Worm (Caenorhabditis elegans): ENCODE measurements around the gene nlp-30.

Gene nlp-30

ce11 chrV:3981680-3982079 lies at the start of gene nlp-30:
Gene nlp-30, plus strand, starts transcription at chrV:3981980.
- TF ChIP-seq unc-62 (GFP tag; optimal IDR thresholded peaks at IDR 0.05): no peak

ce11 chrV:3935892-3936478 lies 45.8 kb upstream of the nlp-30 start, which contains the start of gene cyp-35A5:
Gene cyp-35A5, plus strand, starts transcription at chrV:3936326.
- no peak for TF ChIP-seq unc-62 (GFP tag; optimal IDR thresholded peaks at IDR 0.05)

- no peak for TF ChIP-seq unc-62 (GFP tag; optimal IDR thresholded peaks at IDR 0.05)
Measured at ce11 chrV:3938789-3939188, 43.0 kb upstream of the nlp-30 start, which contains the start of gene cyp-35B1. Gene cyp-35B1, plus strand, starts transcription at chrV:3939032.

ce11 chrV:3941860-3942259 lies 39.9 kb upstream of the nlp-30 start, which contains the start of gene cyp-35B2:
Gene cyp-35B2, plus strand, starts transcription at chrV:3942160.
- TF ChIP-seq unc-62 (GFP tag; optimal IDR thresholded peaks at IDR 0.05): no peak

- no peak for TF ChIP-seq unc-62 (GFP tag; optimal IDR thresholded peaks at IDR 0.05)
Measured at ce11 chrV:3943364-3943763, 38.4 kb upstream of the nlp-30 start.

- TF ChIP-seq unc-62 (GFP tag; optimal IDR thresholded peaks at IDR 0.05): no peak
Measured at ce11 chrV:3945053-3945452, 36.7 kb upstream of the nlp-30 start, which contains the start of gene cyp-35B3. Gene cyp-35B3, plus strand, starts transcription at chrV:3945353.

- TF ChIP-seq unc-62 (GFP tag; optimal IDR thresholded peaks at IDR 0.05): no peak
Measured at ce11 chrV:3949723-3950122, 32.1 kb upstream of the nlp-30 start, which contains the start of gene dach-1. Gene dach-1, plus strand, starts transcription at chrV:3950023.

ce11 chrV:3953739-3954138 lies 28.0 kb upstream of the nlp-30 start, which contains the start of gene str-247:
Gene str-247, plus strand, starts transcription at chrV:3954039.
- no peak for TF ChIP-seq unc-62 (GFP tag; optimal IDR thresholded peaks at IDR 0.05)

ce11 chrV:3957608-3958007 lies 24.2 kb upstream of the nlp-30 start, which contains the start of gene cyp-34A5:
Gene cyp-34A5, minus strand, starts transcription at chrV:3957708.
- TF ChIP-seq unc-62 (GFP tag; optimal IDR thresholded peaks at IDR 0.05): no peak

- TF ChIP-seq unc-62 (GFP tag; optimal IDR thresholded peaks at IDR 0.05): no peak
Measured at ce11 chrV:3961235-3961634, 20.5 kb upstream of the nlp-30 start, which contains the start of gene cyp-34A6. Gene cyp-34A6, minus strand, starts transcription at chrV:3961335.

ce11 chrV:3963715-3964114 lies 18.1 kb upstream of the nlp-30 start, which contains the start of gene cyp-34A7:
Gene cyp-34A7, minus strand, starts transcription at chrV:3963815.
- TF ChIP-seq unc-62 (GFP tag; optimal IDR thresholded peaks at IDR 0.05): no peak

ce11 chrV:3967762-3968161 lies 14.0 kb upstream of the nlp-30 start, which contains the start of gene cyp-34A8:
Gene cyp-34A8, minus strand, starts transcription at chrV:3967823.
- no peak for TF ChIP-seq unc-62 (GFP tag; optimal IDR thresholded peaks at IDR 0.05)

ce11 chrV:3968929-3969328 lies 12.9 kb upstream of the nlp-30 start:
- no peak for TF ChIP-seq unc-62 (GFP tag; optimal IDR thresholded peaks at IDR 0.05)

- TF ChIP-seq unc-62 (GFP tag; optimal IDR thresholded peaks at IDR 0.05): no peak
Measured at ce11 chrV:3969664-3970063, 12.1 kb upstream of the nlp-30 start.

ce11 chrV:3970410-3970809 lies 11.4 kb upstream of the nlp-30 start, which contains the start of gene cyp-34A9:
Gene cyp-34A9, minus strand, starts transcription at chrV:3970540.
- TF ChIP-seq unc-62 (GFP tag; optimal IDR thresholded peaks at IDR 0.05): no peak

ce11 chrV:3972846-3973245 lies 8.9 kb upstream of the nlp-30 start, which contains the start of gene cyp-34A10:
Gene cyp-34A10, minus strand, starts transcription at chrV:3972991.
- no peak for TF ChIP-seq unc-62 (GFP tag; optimal IDR thresholded peaks at IDR 0.05)

ce11 chrV:3974361-3974760 lies 7.4 kb upstream of the nlp-30 start, which contains the start of gene str-82:
Gene str-82, plus strand, starts transcription at chrV:3974661.
- TF ChIP-seq unc-62 (GFP tag; optimal IDR thresholded peaks at IDR 0.05): no peak

Data from whole organism, dauer.